Worm (Caenorhabditis elegans) whole organism, dauer: ENCODE data around the gene C27D9.1.

Source experiments
- unc-62 ChIP-seq: sonication (generic microtip); optimal IDR thresholded peaks from 2 replicates; lab custom pipeline; 2017; ENCODE audit warnings: missing biosample characterization, missing genetic modification reagents, missing genetic modification characterization

C27D9.1 gene

DNA sequence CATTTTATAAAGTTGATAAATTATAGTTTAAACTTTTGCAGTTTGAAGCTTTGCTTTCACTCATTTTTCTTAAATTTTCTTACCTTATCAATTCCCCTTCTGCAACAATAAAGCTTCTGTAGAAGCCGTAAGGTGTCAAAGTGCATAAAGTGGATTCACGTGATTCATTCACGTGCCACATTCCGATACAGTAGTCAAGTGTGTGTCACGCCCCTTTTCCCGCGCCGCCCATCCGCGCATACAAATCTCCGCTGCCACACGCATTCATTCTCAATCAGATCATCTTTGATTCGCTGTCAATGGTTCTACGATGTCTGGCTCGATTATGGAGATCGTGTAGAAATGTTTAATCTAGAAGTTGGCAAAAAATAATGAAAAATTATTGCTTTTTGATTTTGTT is 6.2 kb upstream of the C27D9.1 start:
- TF ChIP-seq unc-62: no peak

DNA sequence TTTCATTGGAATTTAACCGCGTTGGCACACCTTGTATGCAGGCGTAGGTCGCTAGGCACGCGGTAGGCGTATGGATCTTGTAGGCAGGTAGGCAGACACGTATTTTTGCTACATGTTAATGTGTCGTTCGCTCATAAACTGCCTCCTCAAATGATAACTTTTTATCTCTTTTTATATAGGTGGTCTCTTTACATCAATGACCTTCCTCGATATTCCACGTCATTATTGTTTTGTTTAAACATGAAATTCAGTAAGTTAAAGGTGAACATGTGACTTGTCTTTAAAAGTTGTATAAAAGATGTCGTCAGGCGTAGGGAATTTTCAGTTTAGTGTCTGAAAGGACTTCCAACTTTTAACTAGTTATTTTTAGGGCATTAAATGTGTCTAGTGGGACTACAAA is 5.5 kb upstream of the C27D9.1 start:
- TF ChIP-seq unc-62: no peak

ce11 chrII:4748374-4748773 is 4.8 kb upstream of the C27D9.1 start:
- TF ChIP-seq unc-62: no peak

ce11 chrII:4749581-4749980 is 3.6 kb upstream of the C27D9.1 start, which contains the start of gene F41C3.2:
Gene F41C3.2, plus strand, starts transcription at chrII:4749968.
- TF ChIP-seq unc-62: no peak

- no peak for TF ChIP-seq unc-62
These were observed 920 bp upstream of the C27D9.1 start, which contains the start of gene F41C3.1 for ce11 chrII:4752257-4752728. Gene F41C3.1, plus strand, starts transcription at chrII:4752307.

DNA sequence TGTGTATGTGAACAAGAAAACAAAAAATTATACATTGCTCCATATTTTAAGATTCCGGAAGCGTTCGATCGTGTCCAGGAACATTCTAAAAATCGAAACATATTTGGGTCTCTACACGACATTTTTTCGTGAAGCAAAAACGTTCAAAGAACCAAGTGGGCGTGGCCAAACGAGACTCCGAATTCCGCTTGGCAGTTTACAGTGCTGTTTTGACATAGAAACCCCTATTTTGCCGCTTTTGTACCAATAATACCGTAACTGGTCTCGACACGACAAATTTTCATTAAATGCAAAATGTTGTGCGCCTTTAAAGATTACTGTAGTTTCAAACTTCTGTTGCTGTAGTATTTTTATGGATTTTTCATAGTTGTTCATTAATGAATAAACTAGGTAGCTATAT is 2.4 kb downstream of the C27D9.1 start:
- TF ChIP-seq unc-62: no peak

- no peak for TF ChIP-seq unc-62
These were observed 3.5 kb downstream of the C27D9.1 start, which contains the start of gene C27D9.2 for ce11 chrII:4756751-4757150. Gene C27D9.2, minus strand, starts transcription at chrII:4756851.

- no peak for TF ChIP-seq unc-62
These were observed 5.2 kb downstream of the C27D9.1 start, which contains the start of gene F26G1.3 for ce11 chrII:4758462-4758861. Gene F26G1.3, plus strand, starts transcription at chrII:4758762.

DNA sequence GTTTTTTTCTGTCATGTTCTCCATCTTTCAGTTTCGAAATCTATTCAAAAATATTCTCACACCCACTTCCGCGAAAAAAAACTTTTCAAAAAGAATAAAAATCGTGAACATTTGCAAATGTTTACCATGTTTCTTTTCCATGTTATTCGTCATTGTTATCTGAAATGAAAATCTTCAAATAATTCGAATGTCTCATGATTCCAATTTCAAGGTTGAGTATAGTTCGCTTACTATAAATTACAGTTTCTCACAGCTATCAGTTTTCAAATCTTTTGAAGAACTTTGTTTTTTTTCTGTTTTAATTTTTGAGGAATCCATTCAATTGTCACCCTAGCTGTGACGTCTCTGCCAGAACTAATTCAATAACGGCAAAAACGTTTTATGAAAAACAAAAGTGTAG is 6.6 kb downstream of the C27D9.1 start:
- TF ChIP-seq unc-62: no peak

DNA sequence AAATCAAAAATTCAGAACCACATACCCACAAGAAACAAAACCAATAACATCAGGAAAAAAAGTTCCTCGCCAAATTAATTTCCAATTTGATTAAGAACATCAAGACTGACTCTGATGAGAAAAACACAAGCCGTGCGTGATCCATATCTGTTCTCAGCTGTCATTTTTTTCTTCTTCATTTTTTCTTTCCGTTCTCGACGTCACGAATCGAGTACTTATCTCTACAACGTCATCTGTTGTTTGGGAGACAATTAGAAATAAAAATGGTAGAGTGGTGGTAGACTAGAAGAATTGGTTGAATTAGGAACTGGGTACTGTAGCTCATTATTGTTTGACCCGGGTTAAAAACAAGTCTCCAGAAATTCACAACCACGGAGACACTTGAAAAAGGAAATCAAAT is 7.8 kb downstream of the C27D9.1 start:
- TF ChIP-seq unc-62: no peak

ce11 chrII:4762574-4763285 is 9.5 kb downstream of the C27D9.1 start, which contains the start of gene F26G1.2:
Gene F26G1.2, plus strand, starts transcription at chrII:4763081.
- TF ChIP-seq unc-62: no peak

DNA sequence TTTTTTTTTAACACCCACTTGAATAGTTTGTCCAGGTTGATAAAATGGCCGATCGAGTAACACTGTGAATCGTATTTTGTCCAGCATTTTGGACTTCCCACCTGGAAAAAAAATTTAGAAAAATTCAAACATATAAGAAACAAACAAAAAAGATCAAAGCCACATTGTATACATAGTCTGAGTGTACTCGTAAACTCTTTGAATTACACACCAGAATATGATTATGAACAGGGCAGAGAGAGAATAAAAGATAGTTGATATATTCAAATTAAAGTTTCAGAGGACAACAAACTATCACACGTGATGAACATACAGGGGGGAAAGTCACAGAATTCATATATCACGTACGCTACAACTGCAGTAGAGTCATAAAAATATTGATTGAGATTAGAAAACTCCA is 13.1 kb downstream of the C27D9.1 start, which contains the start of gene ttm-2:
Gene ttm-2, minus strand, starts transcription at position 101 of the 400 bp plus-strand sequence.
- TF ChIP-seq unc-62: no peak

DNA sequence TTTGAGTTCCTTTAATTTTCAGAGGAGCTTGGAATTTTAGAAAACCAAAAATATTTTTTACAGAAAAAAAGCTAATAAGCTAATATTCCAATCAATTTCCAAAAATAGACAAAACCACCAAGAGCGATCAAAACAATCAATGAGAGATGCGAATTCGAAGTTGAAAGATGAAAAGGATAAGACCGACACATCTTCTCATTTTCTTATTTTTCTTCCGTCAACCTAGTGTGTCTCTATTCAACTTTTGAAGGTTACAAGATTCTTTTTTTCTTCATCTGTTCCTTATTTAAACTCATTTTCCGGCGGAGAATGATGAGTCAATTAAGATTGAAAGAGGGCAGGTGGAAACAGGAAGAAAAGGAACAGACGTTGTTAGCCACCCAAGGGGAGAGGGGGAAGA is 14.4 kb downstream of the C27D9.1 start:
- no peak for TF ChIP-seq unc-62

- no peak for TF ChIP-seq unc-62
These were observed 15.9 kb downstream of the C27D9.1 start for ce11 chrII:4769096-4769495.

ce11 chrII:4769886-4770285 is 16.7 kb downstream of the C27D9.1 start:
- TF ChIP-seq unc-62: no peak

- TF ChIP-seq unc-62: no peak
These were observed 18.1 kb downstream of the C27D9.1 start, which contains the start of gene F26G1.5 for ce11 chrII:4771282-4771681. Gene F26G1.5, minus strand, starts transcription at chrII:4771382.

DNA sequence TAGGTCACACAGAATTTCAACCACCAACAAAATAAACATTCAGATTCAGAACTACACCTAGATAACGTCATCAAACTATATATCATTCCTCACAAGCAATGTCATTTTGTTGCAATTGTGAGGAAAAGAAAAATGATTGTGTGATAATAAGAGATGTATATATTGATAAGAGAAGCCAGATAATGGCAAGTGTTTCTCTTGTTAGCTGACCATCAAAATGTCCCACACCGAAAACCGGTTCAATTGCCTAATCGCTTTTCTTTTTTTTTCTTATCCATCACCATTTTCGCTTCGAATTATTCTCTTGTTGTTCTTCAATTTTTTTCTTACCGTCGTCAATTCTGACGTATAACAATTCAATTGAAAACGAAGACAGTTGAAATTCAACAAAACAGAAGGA is 19.2 kb downstream of the C27D9.1 start:
- TF ChIP-seq unc-62: no peak

- TF ChIP-seq unc-62: no peak
These were observed 20.7 kb downstream of the C27D9.1 start, which contains the start of the genes F26G1.9 and F26G1.10 for ce11 chrII:4773891-4774432. Gene F26G1.9, minus strand, starts transcription at chrII:4773991. Gene F26G1.10, plus strand, starts transcription at chrII:4774382.
